Worm (Caenorhabditis elegans): ENCODE measurements around the gene C44B7.11.

The C44B7.11 gene

ce11 chrII:6888211-6888610 is 9.1 kb downstream of the C44B7.11 start (continued):
- TF ChIP-seq ceh-90 (tag; optimal IDR thresholded peaks at IDR 0.05), result no peak
- no peak for TF ChIP-seq fos-1 (tag; optimal IDR thresholded peaks at IDR 0.05)
- peak; percentile 51 for TF ChIP-seq lin-14 (GFP tag; optimal IDR thresholded peaks at IDR 0.05)
- TF ChIP-seq ama-1 (optimal IDR thresholded peaks at IDR 0.05), result peak; percentile 72
- TF ChIP-seq lin-35 (GFP tag; optimal IDR thresholded peaks at IDR 0.05), result peak in 1 of 2 experiments; percentile 72
- TF ChIP-seq dpl-1 (GFP tag; optimal IDR thresholded peaks at IDR 0.05), result peak in 1 of 3 experiments; percentile 18
- no peak for TF ChIP-seq jun-1 (tag; optimal IDR thresholded peaks at IDR 0.05)
- peak; percentile 70 for TF ChIP-seq tbx-2 (tag; optimal IDR thresholded peaks at IDR 0.05)
- no peak for TF ChIP-seq isw-1 (GFP tag; IDR thresholded peaks at IDR 0.05)
- 0 out of 2 replicates have a peak, but pooled peaks have one; percentile 38 for TF ChIP-seq mab-9 (GFP tag; IDR thresholded peaks at IDR 0.05)

- TF ChIP-seq aha-1 (tag; optimal IDR thresholded peaks at IDR 0.05) (no peak), lin-35 (GFP tag; optimal IDR thresholded peaks at IDR 0.05) (peak in 1 of 2 experiments; percentile 4), nhr-19 (GFP tag; conservative IDR thresholded peaks at IDR 0.05) (no peak), efl-1 (optimal IDR thresholded peaks at IDR 0.05) (no peak), efl-1 (GFP tag; optimal IDR thresholded peaks at IDR 0.05 in 1 of 2) (peak in 1 of 2 experiments; percentile 91), nhr-20 (tag; optimal IDR thresholded peaks at IDR 0.05) (peak; percentile 80), elt-2 (tag; optimal IDR thresholded peaks at IDR 0.05) (peak; percentile 10), elt-3 (tag; optimal IDR thresholded peaks at IDR 0.05) (peak in 2 of 6 experiments; percentile 49 to 51)
Observed at ce11 chrII:6887319-6888005, 9.9 kb downstream of the C44B7.11 start, which contains the start of gene pmp-2. TSS of gene pmp-2 (minus strand) at chrII:6887805.

ce11 chrII:6884568-6884967 is 12.8 kb downstream of the C44B7.11 start:
- TF ChIP-seq pax-3 (tag; optimal IDR thresholded peaks at IDR 0.05) (no peak), sox-4 (tag; optimal IDR thresholded peaks at IDR 0.05) (no peak), unc-130 (tag; optimal IDR thresholded peaks at IDR 0.05) (no peak), xbp-1 (tag; optimal IDR thresholded peaks at IDR 0.05) (no peak), efl-3 (GFP tag; optimal IDR thresholded peaks at IDR 0.05) (no peak), hlh-17 (GFP tag; optimal IDR thresholded peaks at IDR 0.05; ENCODE audit: borderline replicate concordance) (no peak), unc-62 (GFP tag; optimal IDR thresholded peaks at IDR 0.05) (no peak), lir-3 (tag; optimal IDR thresholded peaks at IDR 0.05; ENCODE audit: poor library complexity) (no peak), nhr-11 (tag; optimal IDR thresholded peaks at IDR 0.05) (no peak), unc-30 (tag; optimal IDR thresholded peaks at IDR 0.05) (no peak), dsc-1 (tag; optimal IDR thresholded peaks at IDR 0.05) (no peak), hlh-4 (tag; optimal IDR thresholded peaks at IDR 0.05) (no peak), egl-13 (tag; optimal IDR thresholded peaks at IDR 0.05) (no peak)

- TF ChIP-seq lin-14 (GFP tag; optimal IDR thresholded peaks at IDR 0.05), result no peak
- no peak for TF ChIP-seq efl-1 (optimal IDR thresholded peaks at IDR 0.05)
- TF ChIP-seq efl-1 (GFP tag; optimal IDR thresholded peaks at IDR 0.05 in 1 of 2), result peak in 1 of 2 experiments; percentile 68
- TF ChIP-seq hlh-17 (GFP tag; optimal IDR thresholded peaks at IDR 0.05; ENCODE audit: borderline replicate concordance), result no peak
- peak; percentile 58 for TF ChIP-seq pqm-1 (tag; optimal IDR thresholded peaks at IDR 0.05)
- peak; percentile 69 for TF ChIP-seq elt-2 (tag; optimal IDR thresholded peaks at IDR 0.05)
Observed at ce11 chrII:6883716-6884115, 13.6 kb downstream of the C44B7.11 start, which contains the start of gene pmp-1. TSS of gene pmp-1 (minus strand) at chrII:6883754.

- TF ChIP-seq hlh-4 (tag; optimal IDR thresholded peaks at IDR 0.05), result no peak
- no peak for TF ChIP-seq lin-13 (GFP tag; optimal IDR thresholded peaks at IDR 0.05)
- TF ChIP-seq dsc-1 (tag; optimal IDR thresholded peaks at IDR 0.05), result no peak
- no peak for TF ChIP-seq efl-1 (optimal IDR thresholded peaks at IDR 0.05)
- TF ChIP-seq efl-1 (GFP tag; optimal IDR thresholded peaks at IDR 0.05 in 1 of 2), result peak in 1 of 2 experiments; percentile 85
Observed at ce11 chrII:6882335-6882734, 15.0 kb downstream of the C44B7.11 start.
